Worm (Caenorhabditis elegans): ENCODE measurements around the gene Y55F3C.17.

Y55F3C.17 gene

ce11 chrIV:698304-698703 lies at the start of gene Y55F3C.17:
TSS of gene Y55F3C.17 (minus strand) at chrIV:698404.
- TF ChIP-seq nhr-77 (tag; optimal IDR thresholded peaks at IDR 0.05) (no peak), dmd-4 (tag; optimal IDR thresholded peaks at IDR 0.05) (no peak), sma-3 (GFP tag; optimal IDR thresholded peaks at IDR 0.05) (no peak), mbf-1 (tag; optimal IDR thresholded peaks at IDR 0.05) (no peak), nhr-237 (tag; optimal IDR thresholded peaks at IDR 0.05) (no peak), egl-27 (tag; optimal IDR thresholded peaks at IDR 0.05) (no peak), nhr-129 (tag; optimal IDR thresholded peaks at IDR 0.05) (no peak), crh-2 (tag; optimal IDR thresholded peaks at IDR 0.05) (no peak), zag-1 (tag; optimal IDR thresholded peaks at IDR 0.05) (no peak)

ce11 chrIV:746333-746732 lies 48.1 kb upstream of the Y55F3C.17 start:
- TF ChIP-seq sma-9 (GFP tag; optimal IDR thresholded peaks at IDR 0.05) (peak; percentile 34), sma-9 (tag; optimal IDR thresholded peaks at IDR 0.05) (no peak), gmeb-1 (tag; optimal IDR thresholded peaks at IDR 0.05) (no peak)

- TF ChIP-seq nhr-77 (tag; optimal IDR thresholded peaks at IDR 0.05) (no peak), unc-62 (GFP tag; optimal IDR thresholded peaks at IDR 0.05) (no peak), blmp-1 (tag; optimal IDR thresholded peaks at IDR 0.05; ENCODE audit: insufficient read depth) (no peak), skn-1 (tag; optimal IDR thresholded peaks at IDR 0.05) (no peak), ZK546.5 (tag; optimal IDR thresholded peaks at IDR 0.05) (no peak), ztf-4 (tag; optimal IDR thresholded peaks at IDR 0.05) (no peak), F13H6.1 (tag; optimal IDR thresholded peaks at IDR 0.05) (no peak), unc-55 (GFP tag; optimal IDR thresholded peaks at IDR 0.05) (no peak), ceh-82 (tag; optimal IDR thresholded peaks at IDR 0.05) (no peak), elt-1 (tag; optimal IDR thresholded peaks at IDR 0.05) (no peak), nhr-11 (tag; optimal IDR thresholded peaks at IDR 0.05) (no peak), unc-39 (tag; optimal IDR thresholded peaks at IDR 0.05) (no peak), sma-9 (GFP tag; optimal IDR thresholded peaks at IDR 0.05) (no peak), sma-9 (tag; optimal IDR thresholded peaks at IDR 0.05) (no peak), peb-1 (tag; optimal IDR thresholded peaks at IDR 0.05) (no peak)
These were observed 43.6 kb upstream of the Y55F3C.17 start for ce11 chrIV:741831-742230.

ce11 chrIV:740674-741073 lies 42.5 kb upstream of the Y55F3C.17 start:
- TF ChIP-seq unc-62 (GFP tag; optimal IDR thresholded peaks at IDR 0.05) (no peak), ZK546.5 (tag; optimal IDR thresholded peaks at IDR 0.05) (no peak), fos-1 (tag; optimal IDR thresholded peaks at IDR 0.05) (no peak), peb-1 (tag; optimal IDR thresholded peaks at IDR 0.05) (no peak), F13H6.1 (tag; optimal IDR thresholded peaks at IDR 0.05) (peak; percentile 56), ztf-11 (tag; optimal IDR thresholded peaks at IDR 0.05) (no peak), lin-13 (GFP tag; optimal IDR thresholded peaks at IDR 0.05) (no peak), crh-2 (tag; optimal IDR thresholded peaks at IDR 0.05) (no peak), zag-1 (tag; optimal IDR thresholded peaks at IDR 0.05) (no peak), sma-9 (GFP tag; optimal IDR thresholded peaks at IDR 0.05) (peak; percentile 13), sma-9 (tag; optimal IDR thresholded peaks at IDR 0.05) (no peak), ceh-82 (tag; optimal IDR thresholded peaks at IDR 0.05) (no peak), lsy-2 (tag; optimal IDR thresholded peaks at IDR 0.05) (no peak), unc-55 (GFP tag; optimal IDR thresholded peaks at IDR 0.05) (no peak), skn-1 (tag; optimal IDR thresholded peaks at IDR 0.05) (no peak), lin-39 (tag; optimal IDR thresholded peaks at IDR 0.05) (no peak), snpc-4 (tag; optimal IDR thresholded peaks at IDR 0.05) (no peak), mab-5 (tag; optimal IDR thresholded peaks at IDR 0.05) (peak; percentile 93)

ce11 chrIV:736447-736846 lies 38.2 kb upstream of the Y55F3C.17 start, which contains the start of gene kvs-5:
TSS of gene kvs-5 (plus strand) at chrIV:736747.
- TF ChIP-seq sma-3 (GFP tag; optimal IDR thresholded peaks at IDR 0.05), result no peak
- no peak for TF ChIP-seq nhr-21 (tag; optimal IDR thresholded peaks at IDR 0.05)
- TF ChIP-seq unc-62 (GFP tag; optimal IDR thresholded peaks at IDR 0.05), result no peak
- TF ChIP-seq nhr-77 (tag; optimal IDR thresholded peaks at IDR 0.05), result no peak
- TF ChIP-seq elt-1 (tag; optimal IDR thresholded peaks at IDR 0.05), result no peak
- TF ChIP-seq zag-1 (tag; optimal IDR thresholded peaks at IDR 0.05), result no peak
- TF ChIP-seq C34F6.9 (tag; optimal IDR thresholded peaks at IDR 0.05), result no peak
- TF ChIP-seq R02D3.7 (tag; optimal IDR thresholded peaks at IDR 0.05), result no peak
- no peak for TF ChIP-seq fos-1 (tag; optimal IDR thresholded peaks at IDR 0.05)
- no peak for TF ChIP-seq blmp-1 (tag; optimal IDR thresholded peaks at IDR 0.05; ENCODE audit: insufficient read depth)
- no peak for TF ChIP-seq ztf-11 (tag; optimal IDR thresholded peaks at IDR 0.05)
- no peak for TF ChIP-seq lin-39 (tag; optimal IDR thresholded peaks at IDR 0.05)
- TF ChIP-seq sma-9 (GFP tag; optimal IDR thresholded peaks at IDR 0.05), result no peak
- no peak for TF ChIP-seq sma-9 (tag; optimal IDR thresholded peaks at IDR 0.05)
- no peak for TF ChIP-seq ama-1 (optimal IDR thresholded peaks at IDR 0.05)
